Worm (Caenorhabditis elegans) whole organism, L4/young adult: ENCODE data around the gene srx-111.

Experiments used
- W03F9.2 ChIP-seq: fragments of 150-350 bp; optimal IDR thresholded peaks from 2 replicates; lab custom pipeline; 2014; ENCODE audit warnings: missing biosample characterization, missing genetic modification characterization
- dao-5 ChIP-seq: sonication (generic microtip); optimal IDR thresholded peaks from 2 replicates; lab custom pipeline; 2016; ENCODE audit warnings: missing genotype, missing genetic modification characterization, moderate library complexity, missing compliant biosample characterization
- him-1 ChIP-seq: sonication (generic microtip); optimal IDR thresholded peaks from 2 replicates; lab custom pipeline; 2016; ENCODE audit warnings: missing genotype, missing genetic modification reagents, missing genetic modification characterization, missing compliant biosample characterization

ce11 chrII:3711047-3711446 lies 46.6 kb upstream of the srx-111 start, which contains the start of gene fbxc-53:
- TF ChIP-seq dao-5 (tag; lab: Kevin White, UChicago) (no peak), him-1 (tag; lab: Kevin White, UChicago) (no peak), W03F9.2 (tag; lab: Kevin White, UChicago) (no peak)
